Fruit fly (Drosophila melanogaster) whole organism: ENCODE data around the gene CG14551.

ENCODE experiments used
- CG8478 ChIP-seq: fragments of >200 bp; optimal IDR thresholded peaks from 2 replicates; lab custom pipeline; 2018; ENCODE audit warnings: inconsistent platforms
- Dll ChIP-seq: fragments of >200 bp; optimal IDR thresholded peaks from 2 replicates; lab custom pipeline; 2017
- EcR ChIP-seq, 2 experiments: fragments of >200 bp; optimal IDR thresholded peaks; 2 replicates each; lab custom pipeline; 2017; ENCODE audit warnings: missing biosample characterization in 2 of 2, missing genetic modification characterization in 2 of 2, missing genetic modification reagents in 2 of 2
- pan ChIP-seq: fragments of >200 bp; optimal IDR thresholded peaks from 2 replicates; lab custom pipeline; 2017
- psq ChIP-seq: fragments of >200 bp; optimal IDR thresholded peaks from 2 replicates; lab custom pipeline; 2017
- usp ChIP-seq: fragments of >200 bp; optimal IDR thresholded peaks from 2 replicates; lab custom pipeline; 2017; ENCODE audit warnings: missing biosample characterization, missing genetic modification characterization, mixed read lengths

Gene CG14551

dm6 chr3R:26095551-26095950, 32.7 kb upstream of the CG14551 start:
- TF ChIP-seq psq (no peak), Dll (lab: Kevin White, UChicago) (no peak), pan (no peak)

DNA sequence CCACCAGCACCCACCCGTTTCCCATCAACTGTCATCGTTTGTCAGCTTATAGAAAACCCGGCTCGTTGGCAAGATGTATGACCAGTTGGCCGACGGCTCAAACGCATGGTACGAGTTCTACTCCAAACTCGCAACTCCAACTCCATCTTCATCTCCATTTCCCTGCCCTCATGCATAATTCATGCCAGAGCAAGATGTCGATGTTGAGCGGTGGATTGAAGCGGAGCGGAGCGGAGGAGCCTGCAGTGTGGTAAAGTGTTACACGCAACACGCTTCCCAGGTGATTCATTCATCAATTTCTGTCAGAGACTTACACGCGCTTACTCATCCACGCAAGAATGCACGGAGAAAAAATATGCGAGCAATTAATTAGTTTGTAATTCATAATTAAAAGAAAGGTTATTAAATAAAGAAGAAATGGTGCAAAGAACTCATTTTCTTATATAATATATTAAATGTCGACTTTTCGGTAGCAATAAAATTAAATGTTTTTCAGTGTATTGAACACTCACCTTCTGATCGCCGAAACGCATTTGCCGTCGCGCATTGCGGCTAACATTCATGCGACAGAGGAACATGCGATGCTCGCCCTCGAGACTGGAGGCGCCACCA, 18.7 kb upstream of the CG14551 start:
- TF ChIP-seq pan (no peak), Dll (lab: Kevin White, UChicago) (no peak), CG8478 (lab: Kevin White, UChicago) (no peak), psq (no peak), usp (GFP tag; lab: Kevin White, UChicago) (no peak), EcR (GFP tag; optimal IDR thresholded peaks at IDR 0.05; lab: Kevin White, UChicago) (no peak)

- TF ChIP-seq CG8478 (lab: Kevin White, UChicago) (no peak), psq (no peak), EcR (GFP tag; optimal IDR thresholded peaks at IDR 0.05; lab: Kevin White, UChicago) (no peak), usp (GFP tag; lab: Kevin White, UChicago) (no peak), pan (no peak), Dll (lab: Kevin White, UChicago) (no peak)
These were observed 12.4 kb upstream of the CG14551 start for dm6 chr3R:26075252-26075651.

DNA sequence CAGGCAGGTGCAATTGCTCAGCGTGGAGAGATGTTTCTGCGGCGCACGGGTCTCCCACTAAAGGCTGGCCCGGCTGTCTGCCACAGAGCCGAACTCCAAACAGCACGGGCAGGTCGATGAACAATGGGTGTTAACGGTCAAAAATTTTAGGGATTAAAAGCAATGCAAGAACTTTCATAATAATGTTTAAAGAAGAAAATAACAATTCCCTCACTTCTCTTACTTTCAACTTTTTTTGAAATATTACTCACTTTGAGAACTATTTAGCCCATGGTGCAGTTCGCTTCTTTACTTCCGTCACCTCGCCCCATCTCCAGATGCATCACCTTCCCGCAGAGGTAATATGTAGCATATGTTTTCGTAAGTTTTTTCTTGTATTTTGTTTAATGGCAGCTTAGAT, 9.7 kb upstream of the CG14551 start:
- TF ChIP-seq Dll (lab: Kevin White, UChicago) (no peak), EcR (GFP tag; optimal IDR thresholded peaks at IDR 0.05; lab: Kevin White, UChicago) (no peak), usp (GFP tag; lab: Kevin White, UChicago) (no peak), psq (no peak), pan (no peak), CG8478 (lab: Kevin White, UChicago) (no peak)

DNA sequence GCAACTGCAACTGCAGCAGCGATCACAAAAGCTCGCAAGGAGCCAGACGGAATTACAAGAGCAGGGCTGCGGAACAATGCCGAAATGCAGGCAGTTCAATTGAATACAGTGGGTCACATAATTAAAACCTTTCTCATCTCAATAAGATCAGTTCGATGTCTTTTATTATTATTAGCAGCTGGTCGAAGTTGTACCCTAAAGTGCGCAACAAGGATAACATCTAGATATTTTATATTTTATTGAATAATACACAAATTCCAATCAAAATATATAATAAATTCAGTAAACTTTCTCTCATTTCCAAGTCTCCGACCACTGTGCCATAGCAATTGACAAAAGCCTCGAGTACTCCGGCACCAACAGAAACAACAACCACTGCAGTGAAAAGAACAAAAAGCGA, 5.3 kb upstream of the CG14551 start:
- TF ChIP-seq CG8478 (lab: Kevin White, UChicago) (no peak), EcR (GFP tag; optimal IDR thresholded peaks at IDR 0.05; lab: Kevin White, UChicago) (no peak), pan (no peak), Dll (lab: Kevin White, UChicago) (no peak), usp (GFP tag; lab: Kevin White, UChicago) (no peak), psq (no peak)

DNA sequence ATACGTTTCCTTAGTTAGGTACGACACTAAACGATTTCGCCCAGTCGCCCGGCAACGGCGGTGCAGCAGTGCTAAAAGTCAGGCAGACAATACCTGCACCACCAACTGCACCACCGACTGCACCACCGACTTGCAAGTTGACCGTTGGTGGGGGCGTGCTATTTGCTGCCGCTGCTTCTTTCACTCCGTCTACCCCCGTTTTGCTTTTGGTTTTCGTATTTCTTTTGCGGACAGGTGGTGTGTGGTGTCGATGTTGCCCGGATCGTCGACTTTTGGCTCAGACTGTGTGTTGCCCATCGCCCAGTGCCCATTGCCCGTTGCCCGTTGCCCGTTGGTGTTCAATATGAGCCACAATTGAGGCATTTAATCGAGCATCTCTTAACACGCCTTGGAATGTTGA, 1.9 kb upstream of the CG14551 start:
- no peak for TF ChIP-seq CG8478 (lab: Kevin White, UChicago)
- TF ChIP-seq pan: no peak
- TF ChIP-seq usp (GFP tag; lab: Kevin White, UChicago): no peak
- TF ChIP-seq EcR (GFP tag; optimal IDR thresholded peaks at IDR 0.05; lab: Kevin White, UChicago): no peak
- no peak for TF ChIP-seq Dll (lab: Kevin White, UChicago)
- no peak for TF ChIP-seq psq

DNA sequence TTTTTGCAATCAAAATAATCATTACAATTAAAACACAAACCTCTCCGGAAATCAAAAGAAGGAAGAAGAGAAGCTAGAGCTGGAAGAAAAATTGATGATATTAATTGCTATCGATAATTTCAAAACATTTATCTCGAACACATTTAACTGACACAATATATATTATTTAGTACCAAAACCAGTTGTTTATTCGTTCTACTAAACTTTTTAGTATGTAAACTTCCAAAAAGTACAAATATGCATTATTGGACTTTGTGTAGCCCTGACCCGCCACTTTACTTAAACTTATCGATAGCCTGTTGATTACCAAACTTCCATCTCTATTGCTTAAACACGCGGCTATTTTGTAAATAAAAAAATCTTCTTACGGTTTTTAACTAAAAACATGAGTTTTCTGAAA, 3.6 kb downstream of the CG14551 start, which contains the start of the genes RpL34a and Trmt61:
RpL34a (minus strand) TSS at position 73 of the 400 bp plus-strand sequence.
Trmt61 (plus strand) TSS at position 302 of the 400 bp plus-strand sequence.
- no peak for TF ChIP-seq EcR (GFP tag; optimal IDR thresholded peaks at IDR 0.05; lab: Kevin White, UChicago)
- TF ChIP-seq CG8478 (lab: Kevin White, UChicago): no peak
- TF ChIP-seq psq: no peak
- no peak for TF ChIP-seq pan
- no peak for TF ChIP-seq Dll (lab: Kevin White, UChicago)
- TF ChIP-seq usp (GFP tag; lab: Kevin White, UChicago): no peak

- TF ChIP-seq psq (no peak), EcR (GFP tag; optimal IDR thresholded peaks at IDR 0.05; lab: Kevin White, UChicago) (no peak), usp (GFP tag; lab: Kevin White, UChicago) (no peak), pan (no peak), Dll (lab: Kevin White, UChicago) (no peak), CG8478 (lab: Kevin White, UChicago) (no peak)
These were observed 4.7 kb downstream of the CG14551 start, which contains the start of the genes PIG-P and Tcs6 for dm6 chr3R:26058066-26058465. Gene PIG-P (minus strand): TSS chr3R:26058223. Gene Tcs6 (minus strand): TSS chr3R:26058223.

dm6 chr3R:26056381-26056780, 6.4 kb downstream of the CG14551 start, which contains the start of the genes Sld5 and CG14543:
Gene Sld5 (minus strand): TSS chr3R:26056547.
Gene CG14543 (plus strand): TSS chr3R:26056630.
- TF ChIP-seq CG8478 (lab: Kevin White, UChicago): no peak
- no peak for TF ChIP-seq Dll (lab: Kevin White, UChicago)

dm6 chr3R:26055214-26055632, 7.6 kb downstream of the CG14551 start, which contains the start of gene Cmpk:
Gene Cmpk (minus strand): TSS chr3R:26055438.
- TF ChIP-seq EcR (GFP tag; optimal IDR thresholded peaks at IDR 0.05; lab: Kevin White, UChicago) (no peak), usp (GFP tag; lab: Kevin White, UChicago) (no peak), CG8478 (lab: Kevin White, UChicago) (no peak)

DNA sequence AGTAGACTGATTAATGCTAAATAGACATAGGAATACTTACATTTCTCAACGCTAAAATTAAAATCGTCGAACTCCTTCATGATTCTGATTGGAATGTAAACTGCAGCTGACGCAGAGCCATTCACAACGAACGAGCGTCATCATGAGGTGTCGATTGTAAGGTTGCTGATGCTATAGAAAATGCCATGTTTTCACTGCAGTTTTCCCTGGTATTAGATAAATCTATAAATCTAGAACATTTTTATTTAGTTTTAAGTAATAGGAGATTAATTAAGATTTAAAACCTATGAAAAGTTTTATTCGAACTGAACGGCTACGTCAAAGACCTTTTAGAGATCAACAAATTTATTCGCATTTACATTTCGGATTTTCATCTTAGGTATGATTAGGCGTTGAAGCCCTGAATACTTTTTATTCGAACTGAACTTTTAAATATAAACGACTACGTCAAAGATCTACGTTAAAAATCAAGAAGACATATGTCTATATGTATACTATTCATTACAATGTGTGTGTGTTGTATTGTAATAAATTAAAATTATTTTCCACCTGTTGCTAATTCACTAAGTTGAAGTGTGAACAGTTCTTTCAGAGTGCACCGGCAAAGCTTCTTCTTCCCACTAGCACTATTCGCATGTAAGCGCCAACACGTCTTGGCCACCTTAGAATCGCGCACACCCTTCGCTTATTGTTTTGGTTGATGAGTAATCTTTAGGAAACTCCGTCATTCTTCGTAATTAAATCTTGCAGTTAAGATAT, 10.5 kb downstream of the CG14551 start, which contains the start of the genes Exo84 and Vps2:
Exo84 (minus strand) TSS at position 108 of the 759 bp plus-strand sequence.
Vps2 (plus strand) TSS at position 672 of the 759 bp plus-strand sequence.
- TF ChIP-seq CG8478 (lab: Kevin White, UChicago): no peak
- TF ChIP-seq usp (GFP tag; lab: Kevin White, UChicago): no peak
- no peak for TF ChIP-seq pan
- TF ChIP-seq Dll (lab: Kevin White, UChicago): no peak
- TF ChIP-seq psq: no peak
- TF ChIP-seq EcR (GFP tag; optimal IDR thresholded peaks at IDR 0.05; lab: Kevin White, UChicago): no peak
